Fruit fly (Drosophila melanogaster) whole organism, embryonic: ENCODE measurements around the gene rasp.

ENCODE experiments used
- Asciz ChIP-seq: fragments of 200-800 bp; sonication (Bioruptor generic); optimal IDR thresholded peaks from 2 replicates; lab custom pipeline; 2017; ENCODE audit warnings: missing biosample characterization, mild to moderate bottlenecking, missing genetic modification characterization, missing genetic modification reagents
- Bgb ChIP-seq: fragments of 200-800 bp; sonication (Bioruptor generic); IDR thresholded peaks from 2 replicates; pipeline ENCODE4 v1.3.6; 2022; ENCODE audit warnings: missing biosample characterization, missing genetic modification characterization; ENCODE audit not compliant: partially characterized antibody
- CG1024 ChIP-seq: fragments of 200-800 bp; sonication (Bioruptor generic); IDR thresholded peaks from 2 replicates; pipeline ENCODE4 v1.3.6; 2022; ENCODE audit warnings: missing biosample characterization, missing genetic modification characterization
- CG11560 ChIP-seq: fragments of 200-800 bp; sonication (Bioruptor generic); IDR thresholded peaks from 3 replicates; pipeline ENCODE4 v1.3.6; 2022; ENCODE audit warnings: missing biosample characterization, missing genetic modification characterization
- CG11695 ChIP-seq: fragments of 200-800 bp; sonication (Bioruptor generic); IDR thresholded peaks from 3 replicates; pipeline ENCODE4 v1.3.6; 2022; ENCODE audit warnings: missing biosample characterization, missing genetic modification characterization
- CG1529 ChIP-seq: fragments of 200-800 bp; sonication (Bioruptor generic); optimal IDR thresholded peaks from 3 replicates; lab custom pipeline; 2018; ENCODE audit warnings: missing biosample characterization, missing genetic modification characterization
- CG1647 ChIP-seq: fragments of 200-800 bp; sonication (Bioruptor generic); optimal IDR thresholded peaks from 3 replicates; lab custom pipeline; 2016; ENCODE audit warnings: missing biosample characterization, missing genetic modification characterization
- CG17361 ChIP-seq: fragments of 200-800 bp; sonication (Bioruptor generic); IDR thresholded peaks from 3 replicates; pipeline ENCODE4 v1.3.6; 2022; ENCODE audit warnings: missing biosample characterization, missing genetic modification characterization
- CG18011 ChIP-seq: fragments of 200-800 bp; sonication (Bioruptor generic); optimal IDR thresholded peaks from 2 replicates; lab custom pipeline; 2017; ENCODE audit warnings: missing biosample characterization, missing genetic modification characterization, mild to moderate bottlenecking, moderate library complexity, missing genotype
- CG18262 ChIP-seq: fragments of 200-800 bp; optimal IDR thresholded peaks from 3 replicates; lab custom pipeline; 2019; ENCODE audit warnings: missing biosample characterization, mild to moderate bottlenecking, missing genetic modification characterization, moderate library complexity
- CG2120 ChIP-seq: fragments of 200-800 bp; sonication (Bioruptor generic); optimal IDR thresholded peaks from 3 replicates; lab custom pipeline; 2016; ENCODE audit warnings: missing biosample characterization, missing genetic modification characterization
- CG3281 ChIP-seq: fragments of 200-800 bp; sonication (Bioruptor generic); optimal IDR thresholded peaks from 3 replicates; lab custom pipeline; 2017; ENCODE audit warnings: missing biosample characterization, mild to moderate bottlenecking, missing genetic modification characterization
- CG3838 ChIP-seq: fragments of 200-800 bp; sonication (Bioruptor generic); optimal IDR thresholded peaks from 3 replicates; lab custom pipeline; 2016; ENCODE audit warnings: missing biosample characterization, missing genetic modification characterization
- CG3995 ChIP-seq: fragments of 200-800 bp; sonication (Bioruptor generic); optimal IDR thresholded peaks from 3 replicates; lab custom pipeline; 2016; ENCODE audit warnings: missing biosample characterization, missing genetic modification characterization
- CG4328 ChIP-seq: fragments of 200-800 bp; sonication (Bioruptor generic); optimal IDR thresholded peaks from 3 replicates; lab custom pipeline; 2017; ENCODE audit warnings: missing biosample characterization, missing genetic modification reagents, missing genetic modification characterization
- CG6689 ChIP-seq: fragments of 200-800 bp; sonication (Bioruptor generic); IDR thresholded peaks from 2 replicates; pipeline ENCODE4 v1.3.6; 2022; ENCODE audit warnings: missing biosample characterization, missing genetic modification characterization
- CG7372 ChIP-seq: fragments of 200-800 bp; sonication (Bioruptor generic); IDR thresholded peaks from 2 replicates; pipeline ENCODE4 v1.3.6; 2022; ENCODE audit warnings: missing biosample characterization, missing genetic modification characterization
- CG7786 ChIP-seq: fragments of 200-800 bp; sonication (Bioruptor generic); optimal IDR thresholded peaks from 2 replicates; lab custom pipeline; 2016; ENCODE audit warnings: missing biosample characterization, missing genetic modification characterization
- CG7963 ChIP-seq: fragments of 200-800 bp; sonication (Bioruptor generic); IDR thresholded peaks from 3 replicates; pipeline ENCODE4 v1.3.6; 2022; ENCODE audit warnings: missing biosample characterization, missing genetic modification characterization; ENCODE audit not compliant: partially characterized antibody
- CG7987 ChIP-seq: fragments of 200-800 bp; sonication (Bioruptor generic); optimal IDR thresholded peaks from 2 replicates; lab custom pipeline; 2018; ENCODE audit warnings: missing biosample characterization, mild to moderate bottlenecking, missing genetic modification characterization, moderate library complexity
- CG8478 ChIP-seq: fragments of >200 bp; optimal IDR thresholded peaks from 2 replicates; lab custom pipeline; 2018
- CG9437 ChIP-seq: fragments of 200-800 bp; sonication (Bioruptor generic); optimal IDR thresholded peaks from 2 replicates; lab custom pipeline; 2018; ENCODE audit warnings: missing biosample characterization, mild to moderate bottlenecking, missing genetic modification characterization
- Dbx ChIP-seq: fragments of 200-800 bp; sonication (Bioruptor generic); IDR thresholded peaks from 3 replicates; pipeline ENCODE4 v1.3.6; 2022; ENCODE audit warnings: missing biosample characterization, missing genetic modification characterization
- Fer1 ChIP-seq: fragments of 200-800 bp; sonication (Bioruptor generic); optimal IDR thresholded peaks from 2 replicates; lab custom pipeline; 2017; ENCODE audit warnings: missing biosample characterization, mild to moderate bottlenecking, missing genetic modification characterization
- Gsc ChIP-seq: fragments of 200-800 bp; sonication (Bioruptor generic); IDR thresholded peaks from 2 replicates; pipeline ENCODE4 v1.3.6; 2022; ENCODE audit warnings: missing biosample characterization, missing genetic modification characterization
- Gug ChIP-seq: fragments of 200-800 bp; sonication (Bioruptor generic); IDR thresholded peaks from 4 replicates; pipeline ENCODE4 v1.3.6; 2022; ENCODE audit warnings: missing biosample characterization, missing genetic modification characterization
- H2.0 ChIP-seq: fragments of 200-800 bp; sonication (Bioruptor generic); IDR thresholded peaks from 2 replicates; pipeline ENCODE4 v1.3.6; 2022; ENCODE audit warnings: missing biosample characterization, missing genetic modification characterization
- HLH54F ChIP-seq: fragments of 200-800 bp; sonication (Bioruptor generic); optimal IDR thresholded peaks from 3 replicates; lab custom pipeline; 2016; ENCODE audit warnings: missing biosample characterization, missing genetic modification characterization
- Hr3 ChIP-seq: fragments of 200-800 bp; sonication (Bioruptor generic); optimal IDR thresholded peaks from 3 replicates; lab custom pipeline; 2016; ENCODE audit warnings: missing biosample characterization, missing genetic modification characterization
- Hr78 ChIP-seq, 2 experiments: fragments of 200-800 bp in 1 of 2; fragments of >200 bp in 1 of 2; sonication (Bioruptor generic) in 1 of 2; optimal IDR thresholded peaks; 2 replicates each; lab custom pipeline; 2017 to 2019; ENCODE audit warnings: missing biosample characterization in 2 of 2, missing genetic modification characterization in 2 of 2, mild to moderate bottlenecking in 1 of 2, moderate library complexity in 1 of 2
- Mes4 ChIP-seq: fragments of 200-800 bp; sonication (Bioruptor generic); optimal IDR thresholded peaks from 2 replicates; lab custom pipeline; 2016; ENCODE audit warnings: missing biosample characterization, missing genetic modification characterization
- Ravus ChIP-seq: fragments of 200-800 bp; sonication (Bioruptor generic); IDR thresholded peaks from 2 replicates; pipeline ENCODE4 v1.3.6; 2022; ENCODE audit warnings: missing biosample characterization, missing genetic modification characterization
- Rfx ChIP-seq: fragments of 200-800 bp; sonication (Bioruptor generic); IDR thresholded peaks from 2 replicates; pipeline ENCODE4 v1.3.6; 2022; ENCODE audit warnings: missing biosample characterization, missing genetic modification characterization
- Side ChIP-seq: fragments of 200-800 bp; sonication (Bioruptor generic); optimal IDR thresholded peaks from 2 replicates; lab custom pipeline; 2016; ENCODE audit warnings: missing biosample characterization, missing genetic modification characterization
- Six4 ChIP-seq: fragments of 200-800 bp; sonication (Bioruptor generic); optimal IDR thresholded peaks from 2 replicates; lab custom pipeline; 2016; ENCODE audit warnings: missing biosample characterization, missing genetic modification characterization
- Sox102F ChIP-seq: fragments of 200-800 bp; sonication (Bioruptor generic); optimal IDR thresholded peaks from 2 replicates; lab custom pipeline; 2018; ENCODE audit warnings: missing biosample characterization, mild to moderate bottlenecking, missing genetic modification characterization, moderate library complexity
- dmrt99B ChIP-seq: fragments of 200-800 bp; sonication (Bioruptor generic); optimal IDR thresholded peaks from 2 replicates; lab custom pipeline; 2018; ENCODE audit warnings: missing biosample characterization, mild to moderate bottlenecking, missing genetic modification characterization, moderate library complexity
- dpn ChIP-seq, 2 experiments: fragments of 200-800 bp; sonication (Bioruptor generic); optimal IDR thresholded peaks; 3 replicates each; lab custom pipeline; 2016; ENCODE audit warnings: missing biosample characterization in 2 of 2, missing genetic modification characterization in 2 of 2
- exex ChIP-seq: fragments of 200-800 bp; sonication (Bioruptor generic); optimal IDR thresholded peaks from 4 replicates; lab custom pipeline; 2018; ENCODE audit warnings: missing biosample characterization, mild to moderate bottlenecking, missing genetic modification characterization, moderate library complexity
- kay ChIP-seq: fragments of 200-800 bp; sonication (Bioruptor generic); optimal IDR thresholded peaks from 2 replicates; lab custom pipeline; 2016; ENCODE audit warnings: missing biosample characterization, missing genetic modification characterization
- nmo ChIP-seq: fragments of 200-800 bp; sonication (Bioruptor generic); optimal IDR thresholded peaks from 2 replicates; lab custom pipeline; 2018; ENCODE audit warnings: missing biosample characterization, mild to moderate bottlenecking, missing genetic modification characterization, moderate library complexity
- pita ChIP-seq: fragments of 200-800 bp; sonication (Bioruptor generic); optimal IDR thresholded peaks from 2 replicates; lab custom pipeline; 2017; ENCODE audit warnings: missing biosample characterization, mild to moderate bottlenecking, missing genetic modification characterization
- psq ChIP-seq: fragments of 200-800 bp; sonication (Bioruptor generic); optimal IDR thresholded peaks from 2 replicates; lab custom pipeline; 2017; ENCODE audit warnings: missing biosample characterization, missing genetic modification characterization
- sug ChIP-seq: fragments of 200-800 bp; optimal IDR thresholded peaks from 2 replicates; lab custom pipeline; 2019; ENCODE audit warnings: missing biosample characterization, mild to moderate bottlenecking, missing genetic modification characterization, moderate library complexity
- tio ChIP-seq: fragments of 200-800 bp; sonication (Bioruptor generic); optimal IDR thresholded peaks from 2 replicates; lab custom pipeline; 2017; ENCODE audit warnings: missing biosample characterization, missing genetic modification characterization, inconsistent platforms
- twi ChIP-seq: fragments of 200-800 bp; optimal IDR thresholded peaks from 2 replicates; lab custom pipeline; 2019; ENCODE audit warnings: missing biosample characterization, mild to moderate bottlenecking, missing genetic modification characterization, moderate library complexity
- vfl ChIP-seq: fragments of 200-800 bp; sonication (Bioruptor generic); optimal IDR thresholded peaks from 2 replicates; lab custom pipeline; 2016; ENCODE audit warnings: missing biosample characterization, missing genetic modification characterization
- vnd ChIP-seq: fragments of 200-800 bp; sonication (Bioruptor generic); IDR thresholded peaks from 3 replicates; pipeline ENCODE4 v1.3.6; 2022; ENCODE audit warnings: missing biosample characterization, missing genetic modification characterization; ENCODE audit not compliant: partially characterized antibody
- z ChIP-seq: fragments of 200-800 bp; sonication (Bioruptor generic); IDR thresholded peaks from 3 replicates; pipeline ENCODE4 v1.3.6; 2022; ENCODE audit warnings: missing biosample characterization, missing genetic modification characterization
- zen2 ChIP-seq: fragments of 200-800 bp; sonication (Bioruptor generic); IDR thresholded peaks from 3 replicates; pipeline ENCODE4 v1.3.6; 2022; ENCODE audit warnings: missing biosample characterization, missing genetic modification characterization; ENCODE audit not compliant: partially characterized antibody

Gene rasp

DNA sequence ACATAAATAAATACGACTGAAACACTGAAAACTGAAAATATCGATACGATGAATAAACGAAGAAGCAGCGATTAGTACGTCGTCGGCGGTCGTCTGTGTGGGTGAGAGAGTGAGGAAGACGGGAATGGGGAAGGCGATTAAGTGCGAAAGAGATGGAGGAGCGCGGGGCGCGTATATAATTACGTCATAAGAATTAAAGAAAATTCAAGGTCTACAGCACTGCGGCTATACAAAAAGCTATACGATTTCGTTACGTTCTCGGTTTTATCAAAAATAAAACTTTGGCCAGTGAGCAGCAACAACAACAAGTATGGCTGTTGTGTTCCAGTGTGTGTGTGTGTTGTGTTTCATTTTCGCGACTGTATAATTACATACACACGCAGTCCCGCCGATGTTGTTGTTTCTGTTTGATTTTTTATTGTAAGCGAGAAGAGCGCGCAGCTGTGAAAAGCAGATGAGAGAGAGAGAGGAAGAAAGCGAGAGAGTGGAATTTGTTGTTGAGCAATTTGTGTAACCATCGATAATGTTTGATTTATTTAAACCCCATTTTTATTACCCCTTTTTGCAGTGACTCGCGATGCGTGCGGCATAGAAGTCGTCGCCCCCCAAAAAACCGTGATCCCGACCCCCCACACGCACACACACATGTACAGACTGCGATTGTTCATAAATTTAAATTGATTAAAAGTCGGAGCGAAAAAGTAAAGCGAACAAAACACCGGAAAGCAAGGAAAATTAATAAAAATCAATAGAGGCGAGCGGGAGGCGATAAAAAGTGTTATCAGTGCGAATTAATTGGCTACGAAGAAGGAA lies 12.7 kb upstream of the rasp start (continued):
- TF ChIP-seq CG18011 (GFP tag; lab: Kevin White, UChicago) (no peak), H2.0 (GFP tag; lab: Robert Waterston, UW) (no peak), Fer1 (GFP tag; lab: Kevin White, UChicago) (peak; percentile 71), Asciz (GFP tag; lab: Kevin White, UChicago) (no peak), CG8478 (lab: Kevin White, UChicago) (peak; percentile 54), Bgb (GFP tag; lab: Robert Waterston, UW) (peak; percentile 52; the same call in 1 of the 2 replicates), CG11560 (tag; lab: Robert Waterston, UW) (no peak), sug (peak; percentile 99), vfl (GFP tag; lab: Kevin White, UChicago) (no peak), CG7786 (GFP tag; lab: Kevin White, UChicago) (no peak), kay (GFP tag; lab: Kevin White, UChicago) (peak; percentile 8), pita (no peak), CG3838 (GFP tag; lab: Kevin White, UChicago) (no peak), Side (GFP tag; lab: Kevin White, UChicago) (no peak), nmo (GFP tag; lab: Kevin White, UChicago) (no peak), tio (GFP tag; lab: Kevin White, UChicago) (no peak), Sox102F (GFP tag; lab: Kevin White, UChicago) (no peak), CG7987 (GFP tag; lab: Kevin White, UChicago) (no peak), exex (peak; percentile 85), twi (tag; lab: Kevin White, UChicago) (no peak), Ravus (GFP tag; lab: Robert Waterston, UW) (no peak), psq (no peak), CG4328 (GFP tag; lab: Kevin White, UChicago) (peak; percentile 45), HLH54F (GFP tag; lab: Kevin White, UChicago) (no peak), Dbx (peak; percentile 33; the same call in 1 of the 3 replicates), Hr78 (GFP tag; optimal IDR thresholded peaks at IDR 0.05; lab: Kevin White, UChicago) (no peak), CG18262 (no peak), Gug (GFP tag; lab: Robert Waterston, UW) (no peak), zen2 (GFP tag; lab: Robert Waterston, UW) (no peak; the same call in 2 of the 3 replicates), Gsc (no peak), CG17361 (GFP tag; lab: Robert Waterston, UW) (no peak), CG11695 (GFP tag; lab: Robert Waterston, UW) (no peak), CG7372 (GFP tag; lab: Robert Waterston, UW) (no peak), Mes4 (no peak), z (GFP tag; lab: Robert Waterston, UW) (no peak), CG9437 (GFP tag; lab: Kevin White, UChicago) (no peak), CG3281 (no peak), Hr3 (no peak), Six4 (no peak), vnd (GFP tag; lab: Robert Waterston, UW) (no peak), dpn (GFP tag; optimal IDR thresholded peaks at IDR 0.05; lab: Kevin White, UChicago) (no peak), CG1024 (GFP tag; lab: Robert Waterston, UW) (no peak), CG3995 (peak; percentile 38), dmrt99B (tag; lab: Kevin White, UChicago) (no peak), CG6689 (GFP tag; lab: Robert Waterston, UW) (no peak), CG2120 (no peak), CG1647 (GFP tag; lab: Kevin White, UChicago) (no peak), Rfx (GFP tag; lab: Robert Waterston, UW) (peak; percentile 27; the same call in 1 of the 2 replicates), CG7963 (GFP tag; lab: Robert Waterston, UW) (no peak), CG1529 (no peak)
